Worm (Caenorhabditis elegans) whole organism, L4 larva: Measurements from ENCODE around the gene T04B8.5.

Source experiments
- F10B5.3 ChIP-seq: sonication (generic microtip); optimal IDR thresholded peaks from 2 replicates; lab custom pipeline; 2016; ENCODE audit warnings: mild to moderate bottlenecking, missing genetic modification characterization, missing compliant biosample characterization
- R02D3.7 ChIP-seq: fragments of 150-350 bp; sonication (generic microtip); optimal IDR thresholded peaks from 3 replicates; lab custom pipeline; 2014; ENCODE audit warnings: missing biosample characterization, missing genetic modification characterization
- aha-1 ChIP-seq: fragments of 150-350 bp; peaks from one replicate; lab custom pipeline; 2014; ENCODE audit warnings: missing biosample characterization, missing genetic modification characterization
- ces-1 ChIP-seq: fragments of 150-350 bp; sonication (generic microtip); optimal IDR thresholded peaks from 4 replicates; lab custom pipeline; 2014; ENCODE audit warnings: missing biosample characterization, missing genetic modification reagents, missing genetic modification characterization
- dmd-8 ChIP-seq: fragments of 200-800 bp; sonication (Bioruptor generic); IDR thresholded peaks from 2 replicates; pipeline ENCODE4 v1.3.6; 2022; ENCODE audit warnings: missing genetic modification characterization, missing compliant biosample characterization
- dmd-9 ChIP-seq: fragments of 200-800 bp; sonication (Bioruptor generic); IDR thresholded peaks from 2 replicates; pipeline ENCODE4 v1.3.6; 2022; ENCODE audit warnings: missing genetic modification reagents, missing genetic modification characterization, missing compliant biosample characterization
- duxl-1 ChIP-seq: sonication (generic microtip); optimal IDR thresholded peaks from 2 replicates; lab custom pipeline; 2016; ENCODE audit warnings: mild to moderate bottlenecking, missing genetic modification characterization, moderate library complexity, missing compliant biosample characterization; ENCODE audit not compliant: poor library complexity
- dve-1 ChIP-seq: sonication (generic microtip); optimal IDR thresholded peaks from 2 replicates; lab custom pipeline; 2017; ENCODE audit warnings: antibody characterized with exemption, mild to moderate bottlenecking, missing genetic modification characterization, missing compliant biosample characterization; ENCODE audit not compliant: insufficient read depth
- hif-1 ChIP-seq, 2 experiments: sonication (generic microtip); optimal IDR thresholded peaks; 2 replicates each; lab custom pipeline; 2016 to 2017; ENCODE audit warnings: missing compliant biosample characterization in 2 of 2, missing genetic modification characterization in 2 of 2, missing genetic modification reagents in 2 of 2, missing genotype in 2 of 2, mild to moderate bottlenecking in 1 of 2
- hlh-30 ChIP-seq: sonication (generic microtip); optimal IDR thresholded peaks from 2 replicates; lab custom pipeline; 2017; ENCODE audit warnings: antibody characterized with exemption, mild to moderate bottlenecking, missing genetic modification characterization, missing compliant biosample characterization; ENCODE audit not compliant: insufficient read depth
- hmg-1.1 ChIP-seq: fragments of 200-800 bp; sonication (Bioruptor generic); IDR thresholded peaks from 2 replicates; pipeline ENCODE4 v1.3.6; 2022; ENCODE audit warnings: missing genetic modification reagents, missing genetic modification characterization, missing compliant biosample characterization
- lin-15B ChIP-seq: fragments of 150-350 bp; sonication (generic microtip); optimal IDR thresholded peaks from 3 replicates; lab custom pipeline; 2014; ENCODE audit warnings: missing biosample characterization, missing genetic modification characterization
- lin-29 ChIP-seq: fragments of 200-800 bp; sonication (Bioruptor generic); IDR thresholded peaks from 2 replicates; pipeline ENCODE4 v1.3.6; 2022; ENCODE audit warnings: missing genetic modification reagents, missing genetic modification characterization, missing compliant biosample characterization
- lin-38 ChIP-seq: fragments of 200-800 bp; sonication (Bioruptor generic); IDR thresholded peaks from 2 replicates; pipeline ENCODE4 v1.3.6; 2022; ENCODE audit warnings: missing genetic modification reagents, missing genetic modification characterization, missing compliant biosample characterization
- lin-39 ChIP-seq: fragments of 150-350 bp; optimal IDR thresholded peaks from 2 replicates; lab custom pipeline; 2014; ENCODE audit warnings: missing biosample characterization, missing genetic modification reagents, missing genetic modification characterization
- madf-5 ChIP-seq, 2 experiments: fragments of 200-800 bp; sonication (Bioruptor generic); IDR thresholded peaks; 2 replicates each; pipeline ENCODE4 v1.3.6; 2022; ENCODE audit warnings: missing compliant biosample characterization in 2 of 2, missing genetic modification characterization in 2 of 2
- mdl-1 ChIP-seq, 2 experiments: fragments of 150-350 bp in 1 of 2; sonication (generic microtip) in 1 of 2; optimal IDR thresholded peaks; 2 replicates each; lab custom pipeline; 2014 to 2017; ENCODE audit warnings: missing biosample characterization in 2 of 2, missing genetic modification characterization in 2 of 2
- mdt-29 ChIP-seq: fragments of 200-800 bp; sonication (Bioruptor generic); IDR thresholded peaks from 2 replicates; pipeline ENCODE4 v1.3.6; 2022; ENCODE audit warnings: missing genetic modification reagents, missing genetic modification characterization, missing compliant biosample characterization
- nhr-10 ChIP-seq: fragments of 150-350 bp; optimal IDR thresholded peaks from 2 replicates; lab custom pipeline; 2014; ENCODE audit warnings: missing biosample characterization, missing genetic modification characterization
- nhr-11 ChIP-seq: fragments of 150-350 bp; optimal IDR thresholded peaks from 2 replicates; lab custom pipeline; 2014; ENCODE audit warnings: missing biosample characterization, missing genetic modification characterization
- nhr-48 ChIP-seq: sonication (generic microtip); optimal IDR thresholded peaks from 2 replicates; lab custom pipeline; 2016; ENCODE audit warnings: mild to moderate bottlenecking, missing genetic modification characterization, missing compliant biosample characterization
- nhr-77 ChIP-seq: fragments of 150-350 bp; optimal IDR thresholded peaks from 2 replicates; lab custom pipeline; 2014; ENCODE audit warnings: missing biosample characterization, missing genetic modification characterization
- pha-4 ChIP-seq, 2 experiments: fragments of 150-350 bp in 1 of 2; fragments of 200-800 bp in 1 of 2; sonication (Bioruptor generic) in 1 of 2; IDR thresholded peaks in 1 of 2; optimal IDR thresholded peaks in 1 of 2; 2 replicates each; pipeline versions ENCODE4 v1.3.6 to Lab custom; 2014 to 2022; ENCODE audit warnings: missing genetic modification characterization in 2 of 2, missing genetic modification reagents in 2 of 2, missing biosample characterization in 1 of 2, missing compliant biosample characterization in 1 of 2
- rbr-2 ChIP-seq: sonication (generic microtip); optimal IDR thresholded peaks from 2 replicates; lab custom pipeline; 2016; ENCODE audit warnings: missing genotype, missing genetic modification characterization, missing compliant biosample characterization
- skn-1 ChIP-seq: fragments of 150-350 bp; optimal IDR thresholded peaks from 2 replicates; lab custom pipeline; 2014; ENCODE audit warnings: missing biosample characterization, missing genetic modification characterization
- snpc-1.2 ChIP-seq: fragments of 200-800 bp; sonication (Bioruptor generic); IDR thresholded peaks from 2 replicates; pipeline ENCODE4 v1.3.6; 2022; ENCODE audit warnings: missing genetic modification reagents, missing genetic modification characterization, missing compliant biosample characterization
- tra-1 ChIP-seq: fragments of 200-800 bp; sonication (Bioruptor generic); IDR thresholded peaks from 2 replicates; pipeline ENCODE4 v1.3.6; 2022; ENCODE audit warnings: missing genetic modification reagents, missing genetic modification characterization, missing compliant biosample characterization
- unc-62 ChIP-seq, 3 experiments: fragments of 150-350 bp in 1 of 3; sonication (generic microtip); optimal IDR thresholded peaks in 2 of 3; peaks in 1 of 3; 1 replicate in 1 of 3; 2 replicates in 2 of 3; lab custom pipeline; 2014 to 2017; ENCODE audit warnings: missing biosample characterization in 3 of 3, missing genetic modification characterization in 3 of 3, missing genetic modification reagents in 3 of 3, missing genotype in 1 of 3
- zip-2 ChIP-seq: fragments of 150-350 bp; optimal IDR thresholded peaks from 2 replicates; lab custom pipeline; 2014; ENCODE audit warnings: missing biosample characterization, missing genetic modification characterization

Gene T04B8.5

ce11 chrII:624443-624842 is at the start of gene T04B8.5:
TSS of gene T04B8.5 (minus strand) at chrII:624543.
- TF ChIP-seq aha-1 (tag; lab: Kevin White, UChicago) (peak; percentile 55), mdl-1 (tag; optimal IDR thresholded peaks at IDR 0.05; lab: Kevin White, UChicago) (no peak)

DNA sequence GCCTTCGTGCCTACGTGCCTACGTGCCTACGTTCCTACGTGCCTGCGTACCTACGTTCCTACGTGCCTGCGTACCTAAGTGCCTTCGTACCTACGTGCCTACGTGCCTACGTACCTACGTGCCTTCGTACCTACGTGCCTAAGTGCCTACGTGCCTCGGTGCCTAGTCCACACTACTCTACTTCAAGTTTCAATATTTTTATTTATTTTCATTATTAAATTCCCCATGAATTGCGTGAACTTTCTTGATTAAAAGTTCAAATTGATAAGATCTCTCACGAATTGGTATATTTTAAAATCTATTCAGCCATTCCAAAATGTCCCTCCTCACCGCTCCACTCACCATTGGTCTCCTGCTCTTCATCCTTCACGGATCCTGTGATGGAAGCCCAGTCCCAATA is 49.8 kb upstream of the T04B8.5 start, which contains the start of gene Y39F10C.3:
Y39F10C.3 (plus strand) TSS at position 301 of the 400 bp plus-strand sequence.
- TF ChIP-seq unc-62 (GFP tag; optimal IDR thresholded peaks at IDR 0.05 in 1 of 2; lab: Kevin White, UChicago) (peak in 1 of 2 experiments; percentile 66), unc-62 (tag; optimal IDR thresholded peaks at IDR 0.05; lab: Kevin White, UChicago) (no peak), zip-2 (tag; lab: Kevin White, UChicago) (no peak)

ce11 chrII:671025-671424 is 46.7 kb upstream of the T04B8.5 start, which contains the start of gene sri-46:
TSS of gene sri-46 (minus strand) at chrII:671125.
- TF ChIP-seq snpc-1.2 (no peak), lin-15B (tag; lab: Kevin White, UChicago) (no peak), pha-4 (GFP tag; IDR thresholded peaks at IDR 0.05; lab: Robert Waterston, UW) (no peak), pha-4 (tag; optimal IDR thresholded peaks at IDR 0.05; lab: Kevin White, UChicago) (no peak), lin-39 (tag; lab: Kevin White, UChicago) (no peak), hmg-1.1 (GFP tag; lab: Robert Waterston, UW) (no peak), nhr-48 (tag; lab: Kevin White, UChicago) (no peak), dve-1 (tag; lab: Kevin White, UChicago) (no peak), mdt-29 (GFP tag; lab: Robert Waterston, UW) (no peak), tra-1 (no peak), nhr-10 (tag; lab: Kevin White, UChicago) (no peak)

DNA sequence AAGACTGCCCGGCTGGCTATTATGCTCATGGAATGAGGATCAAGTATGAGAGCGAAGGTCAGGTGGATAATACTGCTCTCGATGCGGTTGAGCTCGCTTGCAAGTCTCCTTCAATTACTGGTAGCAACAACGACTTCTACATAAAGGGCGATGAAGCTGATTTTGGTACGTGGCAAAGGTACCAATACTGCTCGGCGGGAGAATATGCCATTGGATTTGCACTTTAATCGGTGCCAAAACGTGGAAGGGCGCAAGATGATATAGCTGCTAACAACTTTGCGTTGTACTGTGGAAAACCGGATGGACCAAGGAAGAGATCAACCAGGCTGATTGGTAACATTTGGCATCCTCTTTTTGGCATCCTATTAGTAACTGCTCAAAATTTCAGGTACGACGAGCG is 43.5 kb upstream of the T04B8.5 start:
- TF ChIP-seq unc-62 (GFP tag; optimal IDR thresholded peaks at IDR 0.05 in 1 of 2; lab: Kevin White, UChicago) (peak in 1 of 2 experiments; percentile 68), unc-62 (tag; optimal IDR thresholded peaks at IDR 0.05; lab: Kevin White, UChicago) (no peak), F10B5.3 (tag; lab: Kevin White, UChicago) (no peak)

DNA sequence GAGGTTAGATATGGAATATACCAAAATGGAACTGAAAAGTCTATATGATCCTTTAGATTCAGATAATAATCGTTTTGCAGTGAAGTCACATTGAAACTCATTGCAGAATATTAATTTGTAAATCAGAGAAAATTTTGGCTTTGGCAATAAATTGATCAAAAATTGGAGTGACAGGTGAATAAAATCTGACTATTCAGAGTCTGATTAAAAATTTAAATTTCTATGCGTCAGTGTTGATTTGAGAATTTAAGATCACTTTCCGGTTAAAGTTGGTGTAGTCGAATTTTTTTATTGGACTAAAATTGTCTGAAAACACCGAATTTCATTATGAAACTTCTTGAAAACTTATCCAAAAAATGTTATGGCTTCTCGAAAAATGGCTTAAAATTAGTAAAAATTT is 37.4 kb upstream of the T04B8.5 start, which contains the start of gene sri-45:
sri-45 (minus strand) TSS at position 101 of the 400 bp plus-strand sequence.
- TF ChIP-seq nhr-11 (tag; lab: Kevin White, UChicago) (no peak), R02D3.7 (tag; lab: Kevin White, UChicago) (no peak), skn-1 (tag; lab: Kevin White, UChicago) (no peak), aha-1 (tag; lab: Kevin White, UChicago) (peak; percentile 36)

- TF ChIP-seq dmd-8 (no peak), hlh-30 (tag; lab: Kevin White, UChicago) (no peak), lin-29 (GFP tag; lab: Robert Waterston, UW) (no peak), lin-38 (GFP tag; lab: Robert Waterston, UW) (no peak), ces-1 (GFP tag; lab: Kevin White, UChicago) (no peak), F10B5.3 (tag; lab: Kevin White, UChicago) (no peak), rbr-2 (tag; lab: Kevin White, UChicago) (no peak), hif-1 (tag; optimal IDR thresholded peaks at IDR 0.05; lab: Kevin White, UChicago) (no peak), duxl-1 (no peak), nhr-10 (tag; lab: Kevin White, UChicago) (no peak), madf-5 (GFP tag; IDR thresholded peaks at IDR 0.05; lab: Robert Waterston, UW) (no peak), dmd-9 (GFP tag; lab: Robert Waterston, UW) (no peak), snpc-1.2 (no peak), nhr-77 (tag; lab: Kevin White, UChicago) (no peak), dve-1 (tag; lab: Kevin White, UChicago) (no peak)
- TF ChIP-seq, all 104 proteins: peak for 0
These were observed 34.0 kb upstream of the T04B8.5 start, which contains the start of gene sdz-24 for ce11 chrII:658369-658768. TSS of gene sdz-24 (plus strand) at chrII:658669.
